Worm (Caenorhabditis elegans) whole organism, L2 larva: ENCODE measurements around the gene Y60C6A.3.

ENCODE experiments used
- egl-27 ChIP-seq: sonication (generic microtip); optimal IDR thresholded peaks from 3 replicates; lab custom pipeline; 2017; ENCODE audit warnings: missing biosample characterization, missing genetic modification reagents, missing genetic modification characterization
- fos-1 ChIP-seq: fragments of 150-350 bp; optimal IDR thresholded peaks from 2 replicates; lab custom pipeline; 2014; ENCODE audit warnings: missing biosample characterization, missing genetic modification characterization
- lsy-2 ChIP-seq, 2 experiments: fragments of 150-350 bp in 1 of 2; sonication (generic microtip) in 1 of 2; optimal IDR thresholded peaks; 2 replicates each; lab custom pipeline; 2014 to 2017; ENCODE audit warnings: missing biosample characterization in 2 of 2, missing genetic modification characterization in 2 of 2
- unc-55 ChIP-seq: fragments of 150-350 bp; sonication (generic microtip); optimal IDR thresholded peaks from 3 replicates; lab custom pipeline; 2014; ENCODE audit warnings: missing biosample characterization, missing genetic modification reagents, missing genetic modification characterization
- zag-1 ChIP-seq: fragments of 150-350 bp; optimal IDR thresholded peaks from 2 replicates; lab custom pipeline; 2014; ENCODE audit warnings: missing biosample characterization, missing genetic modification characterization

ce11 chrV:4745269-4745668, 40.3 kb upstream of the Y60C6A.3 start, which contains the start of gene C18G1.7:
- TF ChIP-seq zag-1 (no peak), lsy-2 (tag; optimal IDR thresholded peaks at IDR 0.05; lab: Kevin White, UChicago) (no peak), fos-1 (tag; lab: Kevin White, UChicago) (no peak), unc-55 (GFP tag; lab: Kevin White, UChicago) (no peak), egl-27 (no peak)
